Fruit fly (Drosophila melanogaster): ENCODE results near the gene CCT4.

Gene CCT4

DNA sequence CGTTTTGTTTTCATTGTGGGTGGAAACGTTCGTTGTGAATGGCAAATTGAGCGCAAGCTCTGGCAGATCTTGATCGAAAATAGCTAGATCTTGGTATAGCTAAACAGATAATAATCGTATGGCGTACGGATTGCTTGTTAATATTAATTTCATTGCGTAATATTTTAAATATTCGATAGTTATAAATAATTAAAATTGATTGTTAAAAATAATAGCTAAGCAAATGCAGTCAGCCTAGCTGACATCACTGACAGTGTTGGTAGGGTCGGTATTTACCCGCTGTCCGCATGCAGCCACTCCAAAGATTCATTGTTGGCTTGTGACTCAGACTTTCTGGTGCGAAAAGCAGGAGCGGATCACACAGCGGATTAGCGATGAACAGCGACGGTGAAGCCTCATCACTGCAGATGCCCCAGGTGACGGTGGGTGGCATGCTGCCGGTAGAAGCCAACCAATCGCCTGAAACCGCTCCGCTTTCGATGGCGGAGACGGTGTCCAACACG is 11.7 kb upstream of the CCT4 start, which contains the start of the genes CG5776 and spict (continued):
- TF ChIP-seq dm (GFP tag; optimal IDR thresholded peaks at IDR 0.05) (peak; percentile 47), Mrtf (GFP tag; IDR thresholded peaks at IDR 0.05) (peak; percentile 74; the same call in 2 of the 3 replicates), oc (tag; optimal IDR thresholded peaks at IDR 0.05) (peak; percentile 53), CG1792 (GFP tag; optimal IDR thresholded peaks at IDR 0.05) (no peak), CG9727 (GFP tag; optimal IDR thresholded peaks at IDR 0.05) (peak; percentile 72), CG14014 (GFP tag; IDR thresholded peaks at IDR 0.05) (peak; percentile 76), CTCF (GFP tag; optimal IDR thresholded peaks at IDR 0.05) (no peak), pfk (GFP tag; optimal IDR thresholded peaks at IDR 0.05) (no peak), CG10366 (GFP tag; IDR thresholded peaks at IDR 0.05) (peak; percentile 83), lab (GFP tag; optimal IDR thresholded peaks at IDR 0.05) (peak; percentile 83), pb (GFP tag; optimal IDR thresholded peaks at IDR 0.05) (no peak), BtbVII (GFP tag; optimal IDR thresholded peaks at IDR 0.05) (peak; percentile 1), Blimp-1 (GFP tag; optimal IDR thresholded peaks at IDR 0.05) (peak; percentile 59), fd96Cb (tag; optimal IDR thresholded peaks at IDR 0.05) (peak; percentile 15), exex (tag; optimal IDR thresholded peaks at IDR 0.05) (peak; percentile 15), Nf-YC (tag; optimal IDR thresholded peaks at IDR 0.05) (peak; percentile 66), CG9215 (GFP tag; IDR thresholded peaks at IDR 0.05) (peak; percentile 80), CG17568 (GFP tag; optimal IDR thresholded peaks at IDR 0.05) (no peak), Med (GFP tag) (peak; percentile 74), CG5180 (GFP tag; optimal IDR thresholded peaks at IDR 0.05) (no peak), wek (GFP tag; optimal IDR thresholded peaks at IDR 0.05) (no peak), CHES-1-like (GFP tag; optimal IDR thresholded peaks at IDR 0.05) (peak; percentile 35), HLHmδ (GFP tag; optimal IDR thresholded peaks at IDR 0.05) (peak; percentile 3), Stat92E (GFP tag; optimal IDR thresholded peaks at IDR 0.05) (peak in 1 of 3 experiments; percentile 46), gcm2 (GFP tag; optimal IDR thresholded peaks at IDR 0.05) (no peak), phol (tag; optimal IDR thresholded peaks at IDR 0.05) (peak; percentile 82), grn (GFP tag; optimal IDR thresholded peaks at IDR 0.05) (peak; percentile 26), fru (optimal IDR thresholded peaks at IDR 0.05) (no peak), Dbx (GFP tag; IDR thresholded peaks at IDR 0.05) (peak; percentile 83), Usf (GFP tag; optimal IDR thresholded peaks at IDR 0.05) (peak; percentile 67), CG16863 (GFP tag; optimal IDR thresholded peaks at IDR 0.05) (no peak), Oli (tag; optimal IDR thresholded peaks at IDR 0.05) (peak; percentile 72), CG8924 (tag; optimal IDR thresholded peaks at IDR 0.05) (peak; percentile 85), bowl (GFP tag; IDR thresholded peaks at IDR 0.05) (peak; percentile 37; the same call in 1 of the 2 replicates), CG14050 (GFP tag; IDR thresholded peaks at IDR 0.05) (peak; percentile 75; the same call in 2 of the 3 replicates), Oaz (GFP tag; IDR thresholded peaks at IDR 0.05) (peak; percentile 70; the same call in 1 of the 2 replicates), CG6654 (GFP tag; optimal IDR thresholded peaks at IDR 0.05) (no peak), Hmx (GFP tag; optimal IDR thresholded peaks at IDR 0.05) (no peak), bigmax (GFP tag; optimal IDR thresholded peaks at IDR 0.05) (no peak), CG12236 (GFP tag; optimal IDR thresholded peaks at IDR 0.05) (no peak), CG14441 (GFP tag; IDR thresholded peaks at IDR 0.05) (peak; percentile 84), CG15073 (GFP tag; optimal IDR thresholded peaks at IDR 0.05) (no peak), B-H1 (GFP tag; IDR thresholded peaks at IDR 0.05) (peak; percentile 56; the same call in 2 of the 3 replicates), bbx (GFP tag; IDR thresholded peaks at IDR 0.05; ENCODE audit: partially characterized antibody) (peak; percentile 35; the same call in 1 of the 2 replicates), Rx (GFP tag; IDR thresholded peaks at IDR 0.05) (peak; percentile 69; the same call in 1 of the 2 replicates), CG16813 (GFP tag; IDR thresholded peaks at IDR 0.05; ENCODE audit: partially characterized antibody) (no peak), Camta (GFP tag; optimal IDR thresholded peaks at IDR 0.05) (no peak), CG18011 (GFP tag; optimal IDR thresholded peaks at IDR 0.05) (peak; percentile 77), CG6765 (GFP tag; optimal IDR thresholded peaks at IDR 0.05) (no peak), Adf1 (GFP tag; IDR thresholded peaks at IDR 0.05) (peak; percentile 65), fu2 (GFP tag; optimal IDR thresholded peaks at IDR 0.05) (peak; percentile 57)

Measured in whole organism, embryonic.